Worm (Caenorhabditis elegans): ENCODE measurements around the gene abcx-1.

abcx-1 gene

ce11 chrII:6501420-6501819 lies 30.5 kb upstream of the abcx-1 start, which contains the start of gene R05G9.3:
TSS of gene R05G9.3 (minus strand) at chrII:6501520.
- TF ChIP-seq him-1 (tag; optimal IDR thresholded peaks at IDR 0.05) (no peak), dao-5 (tag; optimal IDR thresholded peaks at IDR 0.05) (no peak), W03F9.2 (tag; optimal IDR thresholded peaks at IDR 0.05) (no peak)

- TF ChIP-seq dao-5 (tag; optimal IDR thresholded peaks at IDR 0.05) (no peak), him-1 (tag; optimal IDR thresholded peaks at IDR 0.05) (no peak), W03F9.2 (tag; optimal IDR thresholded peaks at IDR 0.05) (no peak)
These were observed 29.1 kb upstream of the abcx-1 start, which contains the start of gene R05G9.1 for ce11 chrII:6502826-6503225. TSS of gene R05G9.1 (plus strand) at chrII:6503168.

- TF ChIP-seq him-1 (tag; optimal IDR thresholded peaks at IDR 0.05) (no peak), W03F9.2 (tag; optimal IDR thresholded peaks at IDR 0.05) (no peak), dao-5 (tag; optimal IDR thresholded peaks at IDR 0.05) (no peak)
These were observed 18.6 kb upstream of the abcx-1 start for ce11 chrII:6513357-6513756.

DNA sequence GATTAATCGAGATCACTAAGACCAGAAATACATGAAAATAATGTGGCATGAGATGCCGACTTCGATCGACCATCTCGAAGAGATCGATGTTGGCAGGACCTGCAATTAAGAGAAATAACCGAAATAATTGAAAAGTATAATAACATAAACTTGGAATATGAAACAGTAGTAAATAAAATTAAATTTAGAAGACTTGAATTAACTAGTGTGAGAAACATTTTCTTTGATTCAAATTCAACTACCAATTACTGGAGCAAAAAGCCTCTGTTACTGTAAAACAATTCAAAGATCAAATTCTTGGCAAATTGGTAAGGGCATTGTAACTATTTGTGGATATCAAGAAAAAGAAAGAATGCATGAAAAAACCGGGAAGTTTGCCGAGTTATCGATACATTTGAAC lies 18.1 kb upstream of the abcx-1 start, which contains the start of gene R05G9R.1:
Gene R05G9R.1 (minus strand): TSS at position 101 of the 400 bp plus-strand sequence.
- TF ChIP-seq W03F9.2 (tag; optimal IDR thresholded peaks at IDR 0.05), result no peak
- no peak for TF ChIP-seq him-1 (tag; optimal IDR thresholded peaks at IDR 0.05)
- no peak for TF ChIP-seq dao-5 (tag; optimal IDR thresholded peaks at IDR 0.05)

- no peak for TF ChIP-seq him-1 (tag; optimal IDR thresholded peaks at IDR 0.05)
- TF ChIP-seq dao-5 (tag; optimal IDR thresholded peaks at IDR 0.05), result no peak
- TF ChIP-seq W03F9.2 (tag; optimal IDR thresholded peaks at IDR 0.05), result no peak
These were observed 15.7 kb upstream of the abcx-1 start, which contains the start of gene C56E6.7 for ce11 chrII:6516276-6516675. TSS of gene C56E6.7 (plus strand) at chrII:6516576.

- TF ChIP-seq dao-5 (tag; optimal IDR thresholded peaks at IDR 0.05) (no peak), him-1 (tag; optimal IDR thresholded peaks at IDR 0.05) (no peak), W03F9.2 (tag; optimal IDR thresholded peaks at IDR 0.05) (no peak)
These were observed 12.3 kb upstream of the abcx-1 start for ce11 chrII:6519703-6520102.

ce11 chrII:6520103-6520502 lies 11.9 kb upstream of the abcx-1 start:
- TF ChIP-seq him-1 (tag; optimal IDR thresholded peaks at IDR 0.05), result no peak
- TF ChIP-seq W03F9.2 (tag; optimal IDR thresholded peaks at IDR 0.05), result no peak
- TF ChIP-seq dao-5 (tag; optimal IDR thresholded peaks at IDR 0.05), result no peak

DNA sequence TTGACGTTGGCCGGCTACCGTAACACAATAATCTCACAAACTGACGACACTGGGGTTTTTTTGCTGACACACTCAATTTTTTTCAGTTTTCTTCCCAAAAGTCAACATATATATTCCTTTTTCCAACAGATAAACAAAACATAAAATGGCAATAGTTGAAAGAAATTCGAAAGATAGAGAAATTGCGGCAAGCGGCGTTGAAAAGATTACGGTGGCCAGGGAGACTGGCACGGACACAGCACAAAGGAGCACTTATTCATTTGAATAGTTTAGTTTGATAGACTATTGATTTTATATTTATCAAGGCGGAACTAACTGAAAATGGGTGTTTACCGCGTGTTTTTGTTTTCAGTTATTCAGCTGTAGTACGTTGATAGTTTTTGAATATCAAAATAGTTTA lies 10.6 kb upstream of the abcx-1 start, which contains the start of gene toe-2:
Gene toe-2 (minus strand): TSS at position 70 of the 400 bp plus-strand sequence.
- TF ChIP-seq W03F9.2 (tag; optimal IDR thresholded peaks at IDR 0.05) (no peak), dao-5 (tag; optimal IDR thresholded peaks at IDR 0.05) (no peak), him-1 (tag; optimal IDR thresholded peaks at IDR 0.05) (no peak)

- TF ChIP-seq him-1 (tag; optimal IDR thresholded peaks at IDR 0.05) (no peak), dao-5 (tag; optimal IDR thresholded peaks at IDR 0.05) (no peak)
These were observed 9.2 kb upstream of the abcx-1 start for ce11 chrII:6522622-6523254.

- TF ChIP-seq dao-5 (tag; optimal IDR thresholded peaks at IDR 0.05), result no peak
- no peak for TF ChIP-seq W03F9.2 (tag; optimal IDR thresholded peaks at IDR 0.05)
- no peak for TF ChIP-seq him-1 (tag; optimal IDR thresholded peaks at IDR 0.05)
These were observed 8.0 kb upstream of the abcx-1 start for ce11 chrII:6523940-6524339.

ce11 chrII:6524501-6524977 lies 7.4 kb upstream of the abcx-1 start, which contains the start of gene C56E6.2:
TSS of gene C56E6.2 (plus strand) at chrII:6524927.
- TF ChIP-seq dao-5 (tag; optimal IDR thresholded peaks at IDR 0.05), result no peak
- no peak for TF ChIP-seq him-1 (tag; optimal IDR thresholded peaks at IDR 0.05)
- TF ChIP-seq W03F9.2 (tag; optimal IDR thresholded peaks at IDR 0.05), result no peak

DNA sequence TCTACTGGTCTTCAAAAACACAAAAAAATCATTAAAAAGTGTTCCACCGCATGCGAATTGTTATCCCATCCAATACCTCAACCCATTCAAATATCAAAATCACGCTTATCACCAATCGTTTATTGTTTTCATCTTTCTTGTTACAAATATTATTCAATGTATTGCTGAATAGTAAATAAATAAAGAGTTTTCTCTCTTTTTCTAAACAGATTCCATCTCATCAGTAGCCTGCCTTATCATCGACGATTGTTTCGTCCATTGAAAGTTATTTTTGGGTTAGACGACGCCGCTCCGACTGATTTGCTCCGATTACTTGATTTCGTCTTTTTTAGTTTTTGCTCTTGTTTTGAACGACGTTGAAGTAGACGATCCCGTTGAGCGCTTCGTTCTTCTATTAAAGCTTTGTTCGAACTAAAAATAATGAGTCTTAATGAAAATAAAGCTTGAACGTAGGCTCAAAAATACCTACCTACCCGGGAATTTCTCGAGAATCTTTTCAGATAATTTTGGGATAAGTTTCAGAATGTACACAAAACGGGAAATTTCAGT lies 5.8 kb upstream of the abcx-1 start:
- TF ChIP-seq dao-5 (tag; optimal IDR thresholded peaks at IDR 0.05) (no peak), him-1 (tag; optimal IDR thresholded peaks at IDR 0.05) (no peak), W03F9.2 (tag; optimal IDR thresholded peaks at IDR 0.05) (no peak)

DNA sequence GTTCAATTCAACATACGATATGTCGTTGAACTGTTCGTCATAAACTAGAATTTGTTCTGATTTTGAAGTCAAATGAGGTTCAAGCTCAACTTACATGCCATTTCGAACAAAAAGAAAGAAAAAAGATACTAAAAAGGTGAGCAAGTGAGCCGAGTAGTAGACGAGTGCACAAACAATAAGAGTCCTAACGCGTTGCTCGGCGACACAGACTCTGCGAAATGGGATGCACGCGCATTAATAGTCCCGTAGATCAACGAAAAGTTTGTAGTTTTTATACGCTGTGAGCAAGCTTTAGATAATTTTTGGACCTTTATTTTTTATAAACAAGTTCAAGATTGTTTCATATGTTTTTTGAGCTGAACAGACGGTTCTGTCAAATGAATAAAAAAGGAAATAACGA lies 3.3 kb upstream of the abcx-1 start, which contains the start of gene C56E6.4:
Gene C56E6.4 (minus strand): TSS at position 101 of the 400 bp plus-strand sequence.
- TF ChIP-seq W03F9.2 (tag; optimal IDR thresholded peaks at IDR 0.05), result no peak
- no peak for TF ChIP-seq dao-5 (tag; optimal IDR thresholded peaks at IDR 0.05)
- TF ChIP-seq him-1 (tag; optimal IDR thresholded peaks at IDR 0.05), result no peak

DNA sequence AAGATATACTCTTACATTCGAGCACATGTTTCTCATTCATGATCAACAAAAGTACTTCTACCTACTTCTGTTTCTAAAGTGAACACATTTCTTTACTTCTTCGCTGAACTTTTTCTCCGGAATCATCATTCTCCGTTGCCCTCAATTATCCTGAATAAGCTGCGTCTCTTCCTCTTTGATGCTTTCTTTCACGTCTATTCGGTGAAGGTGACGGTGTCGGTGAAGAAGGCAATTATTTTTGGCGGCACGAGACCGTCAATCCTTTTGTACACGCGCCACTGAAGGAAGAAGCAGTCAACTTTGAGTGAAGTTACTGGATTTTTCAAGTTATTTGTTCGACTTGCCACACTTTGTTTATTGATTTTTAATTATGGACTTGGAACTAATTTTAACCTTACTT lies 436 bp upstream of the abcx-1 start, which contains the start of gene abch-1:
Gene abch-1 (minus strand): TSS at position 101 of the 400 bp plus-strand sequence.
- TF ChIP-seq W03F9.2 (tag; optimal IDR thresholded peaks at IDR 0.05) (no peak), dao-5 (tag; optimal IDR thresholded peaks at IDR 0.05) (no peak), him-1 (tag; optimal IDR thresholded peaks at IDR 0.05) (no peak)

All from whole organism, L4/young adult.